Worm (Caenorhabditis elegans) whole organism, young adult: ENCODE results near the gene T21C9.13.

ENCODE experiments used
- F22D6.2 ChIP-seq: sonication (generic microtip); optimal IDR thresholded peaks from 2 replicates; lab custom pipeline; 2016; ENCODE audit warnings: mild to moderate bottlenecking, missing genetic modification characterization, missing compliant biosample characterization
- F49E8.2 ChIP-seq: sonication (generic microtip); optimal IDR thresholded peaks from 3 replicates; lab custom pipeline; 2017; ENCODE audit warnings: missing genetic modification characterization, mild to moderate bottlenecking, missing compliant biosample characterization, antibody characterized with exemption, moderate library complexity; ENCODE audit not compliant: insufficient read depth
- aptf-2 ChIP-seq: fragments of 200-800 bp; sonication (Bioruptor generic); conservative IDR thresholded peaks from 2 replicates; pipeline ENCODE4 v1.3.6; 2022; ENCODE audit warnings: missing genetic modification reagents, missing genetic modification characterization, missing compliant biosample characterization
- attf-5 ChIP-seq: fragments of 200-800 bp; sonication (Bioruptor generic); optimal IDR thresholded peaks from 2 replicates; lab custom pipeline; 2018; ENCODE audit warnings: mild to moderate bottlenecking, missing genetic modification characterization, missing compliant biosample characterization
- ceh-40 ChIP-seq: fragments of 200-800 bp; sonication (Bioruptor generic); IDR thresholded peaks from 2 replicates; pipeline ENCODE4 v1.3.6; 2022; ENCODE audit warnings: missing genetic modification characterization, missing compliant biosample characterization
- lag-1 ChIP-seq: fragments of 200-800 bp; sonication (Bioruptor generic); IDR thresholded peaks from 2 replicates; pipeline ENCODE4 v1.3.6; 2022; ENCODE audit warnings: missing genetic modification reagents, missing genetic modification characterization, missing compliant biosample characterization
- lin-35 ChIP-seq, 3 experiments: fragments of 150-350 bp in 2 of 3; sonication (generic microtip) in 1 of 3; optimal IDR thresholded peaks; 2 replicates each; lab custom pipeline; 2014 to 2018; ENCODE audit warnings: missing biosample characterization in 3 of 3, missing genetic modification characterization in 3 of 3, missing genetic modification reagents in 3 of 3
- madf-6 ChIP-seq: fragments of 200-800 bp; sonication (Bioruptor generic); IDR thresholded peaks from 2 replicates; pipeline ENCODE4 v1.3.6; 2022; ENCODE audit warnings: missing genetic modification reagents, missing genetic modification characterization, missing compliant biosample characterization
- nfyb-1 ChIP-seq: fragments of 200-800 bp; sonication (Bioruptor generic); IDR thresholded peaks from 2 replicates; pipeline ENCODE4 v1.3.6; 2022; ENCODE audit warnings: missing genetic modification reagents, missing genetic modification characterization, missing compliant biosample characterization
- nhr-179 ChIP-seq: sonication (generic microtip); optimal IDR thresholded peaks from 2 replicates; lab custom pipeline; 2016; ENCODE audit warnings: mild to moderate bottlenecking, missing genetic modification characterization, missing compliant biosample characterization
- snpc-4 ChIP-seq, 5 experiments: fragments of 150-350 bp in 1 of 5; sonication (generic microtip) in 4 of 5; optimal IDR thresholded peaks; 2 replicates each; lab custom pipeline; 2014 to 2018; ENCODE audit warnings: missing genetic modification characterization in 5 of 5, missing biosample characterization in 3 of 5, antibody characterized with exemption in 2 of 5, mild to moderate bottlenecking in 2 of 5, missing compliant biosample characterization in 2 of 5, missing genotype in 2 of 5, moderate library complexity in 2 of 5, missing genetic modification reagents in 1 of 5
- unc-62 ChIP-seq: fragments of 150-350 bp; optimal IDR thresholded peaks from 2 replicates; lab custom pipeline; 2014; ENCODE audit warnings: missing biosample characterization, missing genetic modification reagents, missing genetic modification characterization
- ztf-18 ChIP-seq: sonication (generic microtip); optimal IDR thresholded peaks from 2 replicates; lab custom pipeline; 2016; ENCODE audit warnings: missing genotype, mild to moderate bottlenecking, missing genetic modification characterization, missing compliant biosample characterization

- TF ChIP-seq lin-35 (GFP tag; optimal IDR thresholded peaks at IDR 0.05; lab: Kevin White, UChicago) (no peak), madf-6 (GFP tag; lab: Robert Waterston, UW) (no peak), attf-5 (GFP tag; lab: Kevin White, UChicago) (no peak), nhr-179 (tag; lab: Kevin White, UChicago) (no peak), F49E8.2 (no peak), unc-62 (GFP tag; lab: Kevin White, UChicago) (no peak), lag-1 (GFP tag; lab: Robert Waterston, UW) (no peak), aptf-2 (GFP tag; lab: Robert Waterston, UW) (no peak), ceh-40 (no peak), nfyb-1 (GFP tag; lab: Robert Waterston, UW) (no peak), snpc-4 (GFP tag; optimal IDR thresholded peaks at IDR 0.05; lab: Kevin White, UChicago) (no peak), snpc-4 (tag; optimal IDR thresholded peaks at IDR 0.05; lab: Kevin White, UChicago) (no peak), F22D6.2 (no peak), ztf-18 (tag; lab: Kevin White, UChicago) (no peak)
These were observed 34.2 kb upstream of the T21C9.13 start for ce11 chrV:10562817-10563216.
